Fruit fly (Drosophila melanogaster) whole organism, embryonic: Measurements from ENCODE around the gene CG33268.
A peak's percentile ranks its signal among the peaks of the same experiment; 100 is the strongest.

Experiments used
- Bgb ChIP-seq: fragments of 200-800 bp; sonication (Bioruptor generic); IDR thresholded peaks from 2 replicates; pipeline ENCODE4 v1.3.6; 2022; ENCODE audit warnings: missing biosample characterization, missing genetic modification characterization; ENCODE audit not compliant: partially characterized antibody
- Blimp-1 ChIP-seq: fragments of 200-800 bp; sonication (Bioruptor generic); optimal IDR thresholded peaks from 3 replicates; lab custom pipeline; 2018; ENCODE audit warnings: missing biosample characterization, missing genetic modification characterization, mild to moderate bottlenecking, moderate library complexity, missing genetic modification reagents
- Bteb2 ChIP-seq: fragments of 200-800 bp; sonication (Bioruptor generic); optimal IDR thresholded peaks from 2 replicates; lab custom pipeline; 2016; ENCODE audit warnings: missing biosample characterization, missing genetic modification characterization
- CG12942 ChIP-seq: fragments of 200-800 bp; sonication (Bioruptor generic); optimal IDR thresholded peaks from 3 replicates; lab custom pipeline; 2016; ENCODE audit warnings: missing biosample characterization, missing genetic modification characterization
- CG13287 ChIP-seq: fragments of 200-800 bp; sonication (Bioruptor generic); IDR thresholded peaks from 2 replicates; pipeline ENCODE4 v1.3.6; 2022; ENCODE audit warnings: missing biosample characterization, missing genetic modification characterization; ENCODE audit not compliant: partially characterized antibody
- CG13894 ChIP-seq: fragments of 200-800 bp; sonication (Bioruptor generic); optimal IDR thresholded peaks from 3 replicates; lab custom pipeline; 2018; ENCODE audit warnings: missing biosample characterization, mild to moderate bottlenecking, missing genetic modification characterization, moderate library complexity
- CG14965 ChIP-seq: fragments of 200-800 bp; sonication (Bioruptor generic); optimal IDR thresholded peaks from 2 replicates; lab custom pipeline; 2016; ENCODE audit warnings: missing biosample characterization, missing genetic modification characterization, borderline replicate concordance
- CG15479 ChIP-seq: fragments of 200-800 bp; sonication (Bioruptor generic); optimal IDR thresholded peaks from 3 replicates; lab custom pipeline; 2019; ENCODE audit warnings: missing biosample characterization, mild to moderate bottlenecking, missing genetic modification characterization, moderate library complexity
- CG17829 ChIP-seq: fragments of 200-800 bp; optimal IDR thresholded peaks from 2 replicates; lab custom pipeline; 2019; ENCODE audit warnings: missing biosample characterization, mild to moderate bottlenecking, missing genetic modification characterization, moderate library complexity
- CG2199 ChIP-seq: fragments of 200-800 bp; sonication (Bioruptor generic); IDR thresholded peaks from 3 replicates; pipeline ENCODE4 v1.3.6; 2022; ENCODE audit warnings: missing biosample characterization, missing genetic modification characterization
- CG30431 ChIP-seq: fragments of 200-800 bp; sonication (Bioruptor generic); optimal IDR thresholded peaks from 2 replicates; lab custom pipeline; 2017; ENCODE audit warnings: missing biosample characterization, missing genetic modification characterization
- CG4328 ChIP-seq: fragments of 200-800 bp; sonication (Bioruptor generic); optimal IDR thresholded peaks from 3 replicates; lab custom pipeline; 2017; ENCODE audit warnings: missing biosample characterization, missing genetic modification reagents, missing genetic modification characterization
- CG4404 ChIP-seq: fragments of 200-800 bp; sonication (Bioruptor generic); IDR thresholded peaks from 2 replicates; pipeline ENCODE4 v1.3.6; 2022; ENCODE audit warnings: missing biosample characterization, missing genetic modification characterization
- CG6254 ChIP-seq: fragments of 200-800 bp; sonication (Bioruptor generic); optimal IDR thresholded peaks from 3 replicates; lab custom pipeline; 2017; ENCODE audit warnings: mild to moderate bottlenecking, missing biosample characterization, missing genetic modification reagents, missing genetic modification characterization
- CG6683 ChIP-seq: fragments of 200-800 bp; sonication (Bioruptor generic); optimal IDR thresholded peaks from 2 replicates; lab custom pipeline; 2017; ENCODE audit warnings: missing biosample characterization, mild to moderate bottlenecking, missing genetic modification characterization, missing genetic modification reagents
- CHES-1-like ChIP-seq: fragments of 200-800 bp; sonication (Bioruptor generic); optimal IDR thresholded peaks from 2 replicates; lab custom pipeline; 2016; ENCODE audit warnings: missing biosample characterization, missing genetic modification characterization
- D19B ChIP-seq: fragments of 200-800 bp; sonication (Bioruptor generic); optimal IDR thresholded peaks from 2 replicates; lab custom pipeline; 2017; ENCODE audit warnings: missing biosample characterization, mild to moderate bottlenecking, missing genetic modification characterization
- Dek ChIP-seq: fragments of 200-800 bp; sonication (Bioruptor generic); optimal IDR thresholded peaks from 3 replicates; lab custom pipeline; 2019; ENCODE audit warnings: missing biosample characterization, mild to moderate bottlenecking, missing genetic modification characterization, moderate library complexity
- Dip2 ChIP-seq: fragments of 200-800 bp; sonication (Bioruptor generic); IDR thresholded peaks from 2 replicates; pipeline ENCODE4 v1.3.6; 2022; ENCODE audit warnings: missing biosample characterization, missing genetic modification characterization
- Dll ChIP-seq: fragments of 200-800 bp; sonication (Bioruptor generic); IDR thresholded peaks from 4 replicates; pipeline ENCODE4 v1.3.6; 2022; ENCODE audit warnings: missing biosample characterization, missing genetic modification characterization; ENCODE audit not compliant: partially characterized antibody
- Doc3 ChIP-seq: fragments of 200-800 bp; sonication (Bioruptor generic); IDR thresholded peaks from 3 replicates; pipeline ENCODE4 v1.3.6; 2022; ENCODE audit warnings: missing biosample characterization, missing genetic modification characterization; ENCODE audit not compliant: partially characterized antibody
- Fer1 ChIP-seq: fragments of 200-800 bp; sonication (Bioruptor generic); optimal IDR thresholded peaks from 2 replicates; lab custom pipeline; 2017; ENCODE audit warnings: missing biosample characterization, mild to moderate bottlenecking, missing genetic modification characterization
- Fer3 ChIP-seq: fragments of 200-800 bp; sonication (Bioruptor generic); optimal IDR thresholded peaks from 2 replicates; lab custom pipeline; 2018; ENCODE audit warnings: missing biosample characterization, mild to moderate bottlenecking, missing genetic modification characterization, moderate library complexity
- Hsf ChIP-seq: fragments of 200-800 bp; sonication (Bioruptor generic); optimal IDR thresholded peaks from 3 replicates; lab custom pipeline; 2016; ENCODE audit warnings: missing biosample characterization, missing genetic modification characterization
- NC2β ChIP-seq: fragments of 200-800 bp; sonication (Bioruptor generic); optimal IDR thresholded peaks from 2 replicates; lab custom pipeline; 2016; ENCODE audit warnings: missing biosample characterization, missing genetic modification characterization
- Spps ChIP-seq: fragments of 200-800 bp; sonication (Bioruptor generic); optimal IDR thresholded peaks from 2 replicates; lab custom pipeline; 2018; ENCODE audit warnings: missing biosample characterization, mild to moderate bottlenecking, missing genetic modification characterization
- Ssrp ChIP-seq: fragments of 200-800 bp; sonication (Bioruptor generic); optimal IDR thresholded peaks from 2 replicates; lab custom pipeline; 2018; ENCODE audit warnings: missing biosample characterization, mild to moderate bottlenecking, missing genetic modification characterization, moderate library complexity
- Trl ChIP-seq, 3 experiments: fragments of >200 bp in 2 of 3; fragments of 200-800 bp in 1 of 3; sonication (Bioruptor generic) in 1 of 3; optimal IDR thresholded peaks; 2 replicates in 1 of 3; 3 replicates in 2 of 3; lab custom pipeline; 2016 to 2017; ENCODE audit warnings: missing biosample characterization in 1 of 3, missing genetic modification characterization in 1 of 3
- Xrp1 ChIP-seq: fragments of 200-800 bp; sonication (Bioruptor generic); IDR thresholded peaks from 2 replicates; pipeline ENCODE4 v1.3.6; 2022; ENCODE audit warnings: missing biosample characterization, missing genetic modification characterization
- YL-1 ChIP-seq: fragments of 200-800 bp; sonication (Bioruptor generic); optimal IDR thresholded peaks from 3 replicates; lab custom pipeline; 2017; ENCODE audit warnings: missing biosample characterization, mild to moderate bottlenecking, missing genetic modification characterization
- bbx ChIP-seq: fragments of 200-800 bp; sonication (Bioruptor generic); IDR thresholded peaks from 2 replicates; pipeline ENCODE4 v1.3.6; 2022; ENCODE audit warnings: missing biosample characterization, missing genetic modification characterization; ENCODE audit not compliant: partially characterized antibody
- cato ChIP-seq: fragments of 200-800 bp; sonication (Bioruptor generic); optimal IDR thresholded peaks from 2 replicates; lab custom pipeline; 2016; ENCODE audit warnings: missing biosample characterization, missing genetic modification characterization, borderline replicate concordance
- chm ChIP-seq: fragments of 200-800 bp; sonication (Bioruptor generic); IDR thresholded peaks from 2 replicates; pipeline ENCODE4 v1.3.6; 2022; ENCODE audit warnings: missing biosample characterization, missing genetic modification characterization
- dmrt99B ChIP-seq: fragments of 200-800 bp; sonication (Bioruptor generic); optimal IDR thresholded peaks from 2 replicates; lab custom pipeline; 2018; ENCODE audit warnings: missing biosample characterization, mild to moderate bottlenecking, missing genetic modification characterization, moderate library complexity
- fd3F ChIP-seq: fragments of 200-800 bp; sonication (Bioruptor generic); optimal IDR thresholded peaks from 2 replicates; lab custom pipeline; 2018; ENCODE audit warnings: missing biosample characterization, mild to moderate bottlenecking, missing genetic modification characterization, moderate library complexity
- grn ChIP-seq: fragments of 200-800 bp; sonication (Bioruptor generic); optimal IDR thresholded peaks from 3 replicates; lab custom pipeline; 2017; ENCODE audit warnings: missing biosample characterization, missing genetic modification characterization
- ind ChIP-seq: fragments of 200-800 bp; sonication (Bioruptor generic); optimal IDR thresholded peaks from 3 replicates; lab custom pipeline; 2016; ENCODE audit warnings: missing biosample characterization, missing genetic modification characterization
- inv ChIP-seq: fragments of 200-800 bp; sonication (Bioruptor generic); IDR thresholded peaks from 2 replicates; pipeline ENCODE4 v1.3.6; 2022; ENCODE audit warnings: missing biosample characterization, missing genetic modification characterization; ENCODE audit not compliant: partially characterized antibody
- jing ChIP-seq: fragments of 200-800 bp; sonication (Bioruptor generic); optimal IDR thresholded peaks from 2 replicates; lab custom pipeline; 2018; ENCODE audit warnings: missing biosample characterization, mild to moderate bottlenecking, missing genetic modification characterization
- klu ChIP-seq: fragments of 200-800 bp; sonication (Bioruptor generic); IDR thresholded peaks from 2 replicates; pipeline ENCODE4 v1.3.6; 2022; ENCODE audit warnings: missing biosample characterization, missing genetic modification characterization
- mirr ChIP-seq: fragments of 200-800 bp; sonication (Bioruptor generic); optimal IDR thresholded peaks from 3 replicates; lab custom pipeline; 2018; ENCODE audit warnings: missing biosample characterization, mild to moderate bottlenecking, missing genetic modification characterization
- nau ChIP-seq: fragments of 200-800 bp; sonication (Bioruptor generic); optimal IDR thresholded peaks from 3 replicates; lab custom pipeline; 2017; ENCODE audit warnings: missing biosample characterization, mild to moderate bottlenecking, missing genetic modification characterization, missing genetic modification reagents
- nom ChIP-seq: fragments of 200-800 bp; sonication (Bioruptor generic); optimal IDR thresholded peaks from 2 replicates; lab custom pipeline; 2017; ENCODE audit warnings: missing biosample characterization, missing genetic modification characterization, mild to moderate bottlenecking, moderate library complexity, missing genetic modification reagents
- oc ChIP-seq: fragments of 200-800 bp; sonication (Bioruptor generic); optimal IDR thresholded peaks from 2 replicates; lab custom pipeline; 2018; ENCODE audit warnings: missing biosample characterization, mild to moderate bottlenecking, missing genetic modification characterization, moderate library complexity
- pfk ChIP-seq: fragments of 200-800 bp; sonication (Bioruptor generic); optimal IDR thresholded peaks from 2 replicates; lab custom pipeline; 2018; ENCODE audit warnings: missing biosample characterization, mild to moderate bottlenecking, missing genetic modification characterization, moderate library complexity
- phol ChIP-seq: fragments of 200-800 bp; sonication (Bioruptor generic); optimal IDR thresholded peaks from 3 replicates; lab custom pipeline; 2018; ENCODE audit warnings: missing biosample characterization, mild to moderate bottlenecking, missing genetic modification characterization, moderate library complexity
- sd ChIP-seq: fragments of 200-800 bp; sonication (Bioruptor generic); optimal IDR thresholded peaks from 3 replicates; lab custom pipeline; 2018; ENCODE audit warnings: missing biosample characterization, mild to moderate bottlenecking, missing genetic modification characterization, moderate library complexity
- sens-2 ChIP-seq: fragments of 200-800 bp; sonication (Bioruptor generic); IDR thresholded peaks from 2 replicates; pipeline ENCODE4 v1.3.6; 2022; ENCODE audit warnings: missing biosample characterization, missing genetic modification characterization

Gene CG33268

DNA sequence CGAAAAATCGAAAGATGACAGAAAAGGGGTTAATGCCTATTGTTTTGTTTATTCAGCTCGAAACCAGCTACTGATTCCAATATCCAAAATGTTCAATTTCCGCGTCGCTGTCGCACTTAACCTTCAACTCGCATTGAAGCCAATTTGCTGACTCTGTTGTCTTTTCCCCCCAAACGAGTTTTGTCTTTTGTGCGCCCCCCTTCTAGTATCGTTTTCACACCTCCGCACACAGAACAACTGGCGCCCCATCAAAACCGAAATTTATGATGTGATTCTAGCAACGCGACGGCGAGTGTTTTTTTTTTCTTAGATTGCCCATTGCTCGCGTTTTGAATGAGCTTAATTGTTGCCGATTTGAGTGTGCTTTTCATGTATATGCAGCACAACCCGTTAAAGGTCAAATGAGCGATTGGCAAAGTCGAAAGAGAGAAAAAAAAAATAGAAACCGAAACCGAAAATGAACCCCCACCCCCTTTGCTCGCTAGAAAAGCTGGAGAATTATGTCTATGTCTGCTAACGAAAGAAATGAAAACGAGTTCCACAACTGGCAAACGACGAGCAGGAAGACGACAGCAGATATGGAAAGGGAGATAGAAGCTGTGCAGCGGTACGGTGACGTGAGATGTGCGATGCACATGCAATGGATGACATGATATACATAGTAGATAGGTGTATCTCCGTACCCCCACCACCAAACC is 40.5 kb downstream of the CG33268 start (continued):
- no peak for TF ChIP-seq Dek
- TF ChIP-seq nau: no peak
- no peak for TF ChIP-seq pfk (GFP tag; lab: Kevin White, UChicago)
- TF ChIP-seq Blimp-1 (GFP tag; lab: Kevin White, UChicago): peak; percentile 90
- TF ChIP-seq CG4404 (GFP tag; lab: Robert Waterston, UW): no peak
- no peak for TF ChIP-seq Hsf
- TF ChIP-seq Ssrp (tag; lab: Kevin White, UChicago): no peak
- TF ChIP-seq Fer1: peak; percentile 3
- no peak for TF ChIP-seq CG14965 (GFP tag; lab: Kevin White, UChicago)
- no peak; the same call in 2 of the 3 replicates for TF ChIP-seq CG2199 (GFP tag; lab: Robert Waterston, UW)
- TF ChIP-seq CG30431 (GFP tag; lab: Kevin White, UChicago): no peak
- no peak for TF ChIP-seq oc (tag; lab: Kevin White, UChicago)
- no peak for TF ChIP-seq Dll (GFP tag; lab: Robert Waterston, UW)
- TF ChIP-seq CG12942: no peak
- TF ChIP-seq chm (GFP tag; lab: Robert Waterston, UW): no peak
- no peak for TF ChIP-seq Spps (tag; lab: Kevin White, UChicago)
- no peak for TF ChIP-seq nom
- no peak for TF ChIP-seq Bteb2 (GFP tag; lab: Kevin White, UChicago)
- no peak for TF ChIP-seq jing (GFP tag; lab: Kevin White, UChicago)
- TF ChIP-seq dmrt99B (tag; lab: Kevin White, UChicago): no peak
- TF ChIP-seq ind (GFP tag; lab: Kevin White, UChicago): no peak
- TF ChIP-seq YL-1 (GFP tag; lab: Kevin White, UChicago): no peak
- no peak for TF ChIP-seq CG17829 (tag; lab: Kevin White, UChicago)
- TF ChIP-seq CHES-1-like (GFP tag; lab: Kevin White, UChicago): no peak
- TF ChIP-seq klu (GFP tag; lab: Robert Waterston, UW): no peak
- TF ChIP-seq CG4328 (GFP tag; lab: Kevin White, UChicago): no peak
- TF ChIP-seq Xrp1 (GFP tag; lab: Robert Waterston, UW): no peak
- TF ChIP-seq grn (GFP tag; lab: Kevin White, UChicago): no peak
- TF ChIP-seq CG15479 (GFP tag; lab: Kevin White, UChicago): no peak
- TF ChIP-seq mirr: peak; percentile 68
- TF ChIP-seq sens-2 (GFP tag; lab: Robert Waterston, UW): no peak
- TF ChIP-seq CG6683: no peak
- no peak for TF ChIP-seq phol
- TF ChIP-seq fd3F (GFP tag; lab: Kevin White, UChicago): no peak
- no peak for TF ChIP-seq Trl (optimal IDR thresholded peaks at IDR 0.05; lab: Kevin White, UChicago)
- TF ChIP-seq Trl (GFP tag; optimal IDR thresholded peaks at IDR 0.05; lab: Kevin White, UChicago): no peak
- TF ChIP-seq cato (GFP tag; lab: Kevin White, UChicago): no peak
- no peak for TF ChIP-seq D19B
- no peak for TF ChIP-seq Fer3
- TF ChIP-seq CG13287 (GFP tag; lab: Robert Waterston, UW): peak; percentile 6; the same call in 1 of the 2 replicates
- TF ChIP-seq Dip2 (GFP tag; lab: Robert Waterston, UW): no peak
- TF ChIP-seq sd (tag; lab: Kevin White, UChicago): peak; percentile 45
- no peak for TF ChIP-seq Doc3 (GFP tag; lab: Robert Waterston, UW)
- no peak for TF ChIP-seq CG13894
- no peak for TF ChIP-seq CG6254
- no peak for TF ChIP-seq NC2β (GFP tag; lab: Kevin White, UChicago)
- no peak for TF ChIP-seq Bgb (GFP tag; lab: Robert Waterston, UW)
- TF ChIP-seq inv (GFP tag; lab: Robert Waterston, UW): no peak
- no peak for TF ChIP-seq bbx
